Fruit fly (Drosophila melanogaster) whole organism, embryonic: ENCODE data around the gene Atat.

ENCODE experiments used
- Bgb ChIP-seq: fragments of 200-800 bp; sonication (Bioruptor generic); IDR thresholded peaks from 2 replicates; pipeline ENCODE4 v1.3.6; 2022; ENCODE audit warnings: missing biosample characterization, missing genetic modification characterization; ENCODE audit not compliant: partially characterized antibody
- CG10462 ChIP-seq: fragments of 200-800 bp; sonication (Bioruptor generic); optimal IDR thresholded peaks from 2 replicates; lab custom pipeline; 2016; ENCODE audit warnings: missing biosample characterization, missing genetic modification characterization
- CG12219 ChIP-seq: fragments of 200-800 bp; sonication (Bioruptor generic); optimal IDR thresholded peaks from 3 replicates; lab custom pipeline; 2018; ENCODE audit warnings: missing biosample characterization, mild to moderate bottlenecking, missing genetic modification characterization
- CG13123 ChIP-seq: fragments of 200-800 bp; sonication (Bioruptor generic); optimal IDR thresholded peaks from 2 replicates; lab custom pipeline; 2016; ENCODE audit warnings: missing biosample characterization, missing genetic modification characterization
- CG15073 ChIP-seq: fragments of 200-800 bp; sonication (Bioruptor generic); optimal IDR thresholded peaks from 2 replicates; lab custom pipeline; 2016; ENCODE audit warnings: missing biosample characterization, missing genetic modification characterization
- CG18476 ChIP-seq: fragments of 200-800 bp; sonication (Bioruptor generic); optimal IDR thresholded peaks from 2 replicates; lab custom pipeline; 2016; ENCODE audit warnings: missing biosample characterization, mild to moderate bottlenecking, missing genetic modification characterization
- CG2120 ChIP-seq: fragments of 200-800 bp; sonication (Bioruptor generic); optimal IDR thresholded peaks from 3 replicates; lab custom pipeline; 2016; ENCODE audit warnings: missing biosample characterization, missing genetic modification characterization
- CG2202 ChIP-seq: fragments of 200-800 bp; sonication (Bioruptor generic); optimal IDR thresholded peaks from 2 replicates; lab custom pipeline; 2018; ENCODE audit warnings: missing biosample characterization, mild to moderate bottlenecking, missing genetic modification characterization
- CG2712 ChIP-seq: fragments of 200-800 bp; optimal IDR thresholded peaks from 3 replicates; lab custom pipeline; 2019; ENCODE audit warnings: missing biosample characterization, mild to moderate bottlenecking, missing genetic modification characterization, moderate library complexity
- CG2889 ChIP-seq: fragments of 200-800 bp; sonication (Bioruptor generic); IDR thresholded peaks from 3 replicates; pipeline ENCODE4 v1.3.6; 2022; ENCODE audit warnings: missing biosample characterization, missing genetic modification characterization
- CG3065 ChIP-seq: fragments of 200-800 bp; sonication (Bioruptor generic); optimal IDR thresholded peaks from 2 replicates; lab custom pipeline; 2016; ENCODE audit warnings: missing biosample characterization, missing genetic modification characterization
- CG3726 ChIP-seq: fragments of 200-800 bp; sonication (Bioruptor generic); IDR thresholded peaks from 3 replicates; pipeline ENCODE4, ENCODE4 v1.3.6; 2022; ENCODE audit warnings: missing biosample characterization, missing genetic modification characterization
- CG4617 ChIP-seq: fragments of 200-800 bp; sonication (Bioruptor generic); optimal IDR thresholded peaks from 3 replicates; lab custom pipeline; 2016; ENCODE audit warnings: missing biosample characterization, missing genetic modification characterization, borderline replicate concordance
- CG6854 ChIP-seq: fragments of 200-800 bp; sonication (Bioruptor generic); optimal IDR thresholded peaks from 3 replicates; lab custom pipeline; 2017; ENCODE audit warnings: missing biosample characterization, mild to moderate bottlenecking, missing genetic modification characterization
- CG7839 ChIP-seq: fragments of 200-800 bp; sonication (Bioruptor generic); optimal IDR thresholded peaks from 3 replicates; lab custom pipeline; 2018; ENCODE audit warnings: missing biosample characterization, mild to moderate bottlenecking, missing genetic modification characterization, moderate library complexity
- CG9876 ChIP-seq: fragments of 200-800 bp; sonication (Bioruptor generic); optimal IDR thresholded peaks from 2 replicates; lab custom pipeline; 2016; ENCODE audit warnings: missing biosample characterization, missing genetic modification characterization
- CHES-1-like ChIP-seq: fragments of 200-800 bp; sonication (Bioruptor generic); optimal IDR thresholded peaks from 2 replicates; lab custom pipeline; 2016; ENCODE audit warnings: missing biosample characterization, missing genetic modification characterization
- Dip3 ChIP-seq: fragments of 200-800 bp; sonication (Bioruptor generic); optimal IDR thresholded peaks from 3 replicates; lab custom pipeline; 2016; ENCODE audit warnings: missing biosample characterization, missing genetic modification characterization
- GATAe ChIP-seq: fragments of 200-800 bp; sonication (Bioruptor generic); conservative IDR thresholded peaks from 2 replicates; pipeline ENCODE4 v1.3.6; 2022; ENCODE audit warnings: missing biosample characterization, missing genetic modification characterization
- NFAT ChIP-seq: fragments of 200-800 bp; sonication (Bioruptor generic); IDR thresholded peaks from 2 replicates; pipeline ENCODE4 v1.3.6; 2022; ENCODE audit warnings: missing biosample characterization, missing genetic modification characterization
- NK7.1 ChIP-seq: fragments of 200-800 bp; sonication (Bioruptor generic); optimal IDR thresholded peaks from 3 replicates; lab custom pipeline; 2016; ENCODE audit warnings: missing biosample characterization, missing genetic modification characterization
- Oli ChIP-seq: fragments of 200-800 bp; sonication (Bioruptor generic); optimal IDR thresholded peaks from 2 replicates; lab custom pipeline; 2018; ENCODE audit warnings: missing biosample characterization, mild to moderate bottlenecking, missing genetic modification characterization, moderate library complexity
- Rfx ChIP-seq: fragments of 200-800 bp; sonication (Bioruptor generic); IDR thresholded peaks from 2 replicates; pipeline ENCODE4 v1.3.6; 2022; ENCODE audit warnings: missing biosample characterization, missing genetic modification characterization
- Spps ChIP-seq: fragments of 200-800 bp; sonication (Bioruptor generic); optimal IDR thresholded peaks from 2 replicates; lab custom pipeline; 2018; ENCODE audit warnings: missing biosample characterization, mild to moderate bottlenecking, missing genetic modification characterization
- Taf1 ChIP-seq: fragments of 200-800 bp; sonication (Bioruptor generic); IDR thresholded peaks from 2 replicates; pipeline ENCODE4 v1.3.6; 2022; ENCODE audit warnings: missing biosample characterization, missing genetic modification characterization
- Xbp1 ChIP-seq: fragments of 200-800 bp; sonication (Bioruptor generic); optimal IDR thresholded peaks from 3 replicates; lab custom pipeline; 2016; ENCODE audit warnings: missing biosample characterization, mild to moderate bottlenecking, missing genetic modification characterization
- ash1 ChIP-seq: fragments of 200-800 bp; sonication (Bioruptor generic); optimal IDR thresholded peaks from 2 replicates; lab custom pipeline; 2018; ENCODE audit warnings: missing biosample characterization, mild to moderate bottlenecking, missing genetic modification characterization
- cg ChIP-seq: fragments of 200-800 bp; sonication (Bioruptor generic); optimal IDR thresholded peaks from 3 replicates; lab custom pipeline; 2019; ENCODE audit warnings: missing biosample characterization, mild to moderate bottlenecking, missing genetic modification characterization, moderate library complexity
- crp ChIP-seq, 2 experiments: fragments of 200-800 bp; sonication (Bioruptor generic); optimal IDR thresholded peaks; 2 replicates in 1 of 2; 3 replicates in 1 of 2; lab custom pipeline; 2017; ENCODE audit warnings: missing biosample characterization in 2 of 2, missing genetic modification characterization in 2 of 2, mild to moderate bottlenecking in 1 of 2, moderate library complexity in 1 of 2
- da ChIP-seq: fragments of 200-800 bp; sonication (Bioruptor generic); optimal IDR thresholded peaks from 2 replicates; lab custom pipeline; 2016; ENCODE audit warnings: missing biosample characterization, missing genetic modification characterization
- danr ChIP-seq: fragments of 200-800 bp; sonication (Bioruptor generic); IDR thresholded peaks from 2 replicates; pipeline ENCODE4 v1.3.6; 2022; ENCODE audit warnings: missing biosample characterization, missing genetic modification characterization
- gsb-n ChIP-seq: fragments of 200-800 bp; sonication (Bioruptor generic); optimal IDR thresholded peaks from 3 replicates; lab custom pipeline; 2018; ENCODE audit warnings: missing biosample characterization, mild to moderate bottlenecking, missing genetic modification characterization
- inv ChIP-seq: fragments of 200-800 bp; sonication (Bioruptor generic); IDR thresholded peaks from 2 replicates; pipeline ENCODE4 v1.3.6; 2022; ENCODE audit warnings: missing biosample characterization, missing genetic modification characterization; ENCODE audit not compliant: partially characterized antibody
- lmd ChIP-seq: fragments of 200-800 bp; sonication (Bioruptor generic); IDR thresholded peaks from 2 replicates; pipeline ENCODE4 v1.3.6; 2022; ENCODE audit warnings: missing biosample characterization, missing genetic modification characterization
- maf-S ChIP-seq: fragments of 200-800 bp; sonication (Bioruptor generic); optimal IDR thresholded peaks from 2 replicates; lab custom pipeline; 2016; ENCODE audit warnings: missing biosample characterization, missing genetic modification characterization
- nom ChIP-seq: fragments of 200-800 bp; sonication (Bioruptor generic); optimal IDR thresholded peaks from 2 replicates; lab custom pipeline; 2017; ENCODE audit warnings: missing biosample characterization, missing genetic modification characterization, mild to moderate bottlenecking, moderate library complexity, missing genetic modification reagents
- sob ChIP-seq: fragments of 200-800 bp; sonication (Bioruptor generic); IDR thresholded peaks from 2 replicates; pipeline ENCODE4 v1.3.6; 2022; ENCODE audit warnings: missing biosample characterization, missing genetic modification characterization
- tin ChIP-seq: fragments of 200-800 bp; sonication (Bioruptor generic); optimal IDR thresholded peaks from 3 replicates; lab custom pipeline; 2016; ENCODE audit warnings: missing biosample characterization, missing genetic modification characterization
- vvl ChIP-seq: fragments of 200-800 bp; sonication (Bioruptor generic); IDR thresholded peaks from 2 replicates; pipeline ENCODE4 v1.3.6; 2022; ENCODE audit warnings: missing biosample characterization, missing genetic modification characterization

Atat gene

dm6 chr3L:9426656-9427294, at the start of gene Atat, which contains the start of gene Shc (continued):
- peak; percentile 93 for TF ChIP-seq ash1
- peak; percentile 98 for TF ChIP-seq CG2712
- peak; percentile 99 for TF ChIP-seq CG13123 (GFP tag; lab: Kevin White, UChicago)
- TF ChIP-seq CG9876 (GFP tag; lab: Kevin White, UChicago) = peak; percentile 100
- TF ChIP-seq cg (GFP tag; lab: Kevin White, UChicago) = peak; percentile 2
- peak in 1 of 2 experiments; percentile 77 for TF ChIP-seq crp (GFP tag; optimal IDR thresholded peaks at IDR 0.05; lab: Kevin White, UChicago)
- peak; percentile 94 for TF ChIP-seq CG12219 (GFP tag; lab: Kevin White, UChicago)
- peak; percentile 99 for TF ChIP-seq danr (GFP tag; lab: Robert Waterston, UW)
- TF ChIP-seq CG2120 (GFP tag; lab: Kevin White, UChicago) = peak; percentile 100
- TF ChIP-seq inv (GFP tag; lab: Robert Waterston, UW) = peak; percentile 93
- peak; percentile 89 for TF ChIP-seq Bgb (GFP tag; lab: Robert Waterston, UW)
- TF ChIP-seq CHES-1-like = peak; percentile 100
- peak; percentile 98 for TF ChIP-seq NK7.1 (GFP tag; lab: Kevin White, UChicago)
- TF ChIP-seq CG7839 (tag; lab: Kevin White, UChicago) = peak; percentile 99
- TF ChIP-seq CG3726 (GFP tag; lab: Robert Waterston, UW) = peak; percentile 99
- peak; percentile 99 for TF ChIP-seq CG10462 (GFP tag; lab: Kevin White, UChicago)
- TF ChIP-seq CG15073 (GFP tag; lab: Kevin White, UChicago) = peak; percentile 92
- TF ChIP-seq CG6854 = peak; percentile 93
- TF ChIP-seq CG2889 = peak; percentile 100
- TF ChIP-seq Spps (tag; lab: Kevin White, UChicago) = peak; percentile 95
- peak; percentile 98 for TF ChIP-seq GATAe
- TF ChIP-seq Oli (tag; lab: Kevin White, UChicago) = peak; percentile 98
- peak; percentile 97 for TF ChIP-seq gsb-n (tag; lab: Kevin White, UChicago)
- peak; percentile 99 for TF ChIP-seq Taf1
- TF ChIP-seq Dip3 = peak; percentile 100
- peak; percentile 100 for TF ChIP-seq Xbp1 (GFP tag; lab: Kevin White, UChicago)
- peak; percentile 100 for TF ChIP-seq NFAT (GFP tag; lab: Robert Waterston, UW)
- peak; percentile 98 for TF ChIP-seq CG18476
- TF ChIP-seq vvl = peak; percentile 99
- peak; percentile 98 for TF ChIP-seq CG3065 (GFP tag; lab: Kevin White, UChicago)
- TF ChIP-seq tin (GFP tag; lab: Kevin White, UChicago) = peak; percentile 100
- TF ChIP-seq Rfx = peak; percentile 100
- peak; percentile 100 for TF ChIP-seq CG4617 (GFP tag; lab: Kevin White, UChicago)
- peak; percentile 100 for TF ChIP-seq sob (GFP tag; lab: Robert Waterston, UW)
- peak; percentile 78 for TF ChIP-seq nom (GFP tag; lab: Kevin White, UChicago)
- peak; percentile 100 for TF ChIP-seq lmd (GFP tag; lab: Robert Waterston, UW)
- TF ChIP-seq da (GFP tag; lab: Kevin White, UChicago) = peak; percentile 99
- peak; percentile 96 for TF ChIP-seq CG2202 (tag; lab: Kevin White, UChicago)
- peak; percentile 99 for TF ChIP-seq maf-S
